Fruit fly (Drosophila melanogaster): Measurements from ENCODE around the gene CG42259.

Gene CG42259

DNA sequence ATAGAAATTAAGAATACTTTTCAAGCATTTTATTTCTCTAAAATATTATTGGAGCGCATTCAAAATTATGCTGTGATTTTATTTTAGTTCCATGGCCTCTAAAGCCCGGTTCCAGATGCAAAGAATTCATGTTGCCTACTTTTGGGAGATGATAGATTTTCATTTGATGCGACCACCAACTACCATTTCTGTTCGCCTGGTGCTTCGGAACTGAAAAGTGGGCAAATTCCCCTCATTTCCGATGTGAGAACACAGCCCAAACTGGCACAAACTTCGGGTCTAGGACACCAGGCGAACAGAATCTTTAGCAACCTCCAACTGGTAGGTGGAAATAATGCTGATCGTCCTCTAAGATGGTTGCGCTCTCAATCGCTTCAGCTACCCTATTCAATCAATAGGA is 17.1 kb downstream of the CG42259 start:
- no peak for TF ChIP-seq noc (tag; optimal IDR thresholded peaks at IDR 0.05)

DNA sequence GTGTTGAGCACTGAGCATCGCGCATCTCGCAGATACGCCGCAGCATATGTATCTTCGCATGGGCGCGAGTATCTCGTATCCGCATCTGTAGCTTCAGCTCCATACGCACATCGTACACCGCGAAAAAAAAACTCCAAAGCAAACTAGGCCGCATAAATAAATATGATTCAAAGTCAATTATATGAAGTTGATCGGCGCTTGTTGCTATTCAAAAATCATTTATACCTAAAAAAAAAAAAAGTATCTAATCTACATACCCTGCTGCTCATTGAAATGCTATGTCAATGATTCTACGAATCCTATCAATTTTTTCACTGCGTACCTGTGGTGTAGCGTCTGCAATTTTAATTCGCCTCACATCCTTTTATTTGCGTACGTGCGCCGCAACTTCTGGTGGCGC is 34.7 kb downstream of the CG42259 start:
- TF ChIP-seq noc (tag; optimal IDR thresholded peaks at IDR 0.05), result no peak

DNA sequence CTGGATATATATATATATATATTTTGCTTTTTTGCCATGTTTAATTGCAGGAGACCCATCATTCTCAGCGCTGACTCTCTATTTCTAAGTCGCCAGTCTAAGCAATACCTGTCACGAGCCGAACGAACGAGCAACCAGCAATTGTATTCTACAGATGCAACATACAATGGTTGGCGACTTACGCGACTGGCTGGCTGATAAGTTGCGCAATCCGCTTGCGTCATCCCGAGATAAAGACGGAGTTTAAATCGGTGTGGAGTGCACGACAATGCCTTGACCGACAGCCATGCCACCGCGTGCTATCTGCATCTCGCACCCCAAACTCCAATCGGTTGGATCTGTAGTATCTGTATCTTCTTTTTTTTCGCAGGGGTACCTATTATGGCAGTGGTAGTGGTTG is 36.4 kb downstream of the CG42259 start:
- no peak for TF ChIP-seq noc (tag; optimal IDR thresholded peaks at IDR 0.05)

DNA sequence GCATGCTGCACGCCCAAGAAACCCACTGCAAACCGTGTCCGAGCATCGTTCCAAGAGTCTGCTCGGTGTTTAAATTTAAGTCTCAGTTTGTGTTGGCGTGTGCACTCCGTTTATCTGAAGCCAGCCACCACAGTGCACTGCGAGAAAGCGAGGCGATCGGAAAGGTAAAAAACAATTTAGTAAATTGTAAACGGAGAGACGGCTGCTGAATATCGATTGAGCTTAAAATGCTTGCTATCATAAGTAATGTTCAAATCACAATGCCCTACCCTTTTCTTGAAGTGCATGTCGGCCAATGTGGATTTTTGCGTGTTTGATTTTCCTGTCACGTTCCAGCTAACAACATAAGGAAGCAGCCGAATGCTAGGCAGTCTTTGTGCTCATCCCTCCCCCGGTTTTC is 37.1 kb downstream of the CG42259 start:
- no peak for TF ChIP-seq noc (tag; optimal IDR thresholded peaks at IDR 0.05)

DNA sequence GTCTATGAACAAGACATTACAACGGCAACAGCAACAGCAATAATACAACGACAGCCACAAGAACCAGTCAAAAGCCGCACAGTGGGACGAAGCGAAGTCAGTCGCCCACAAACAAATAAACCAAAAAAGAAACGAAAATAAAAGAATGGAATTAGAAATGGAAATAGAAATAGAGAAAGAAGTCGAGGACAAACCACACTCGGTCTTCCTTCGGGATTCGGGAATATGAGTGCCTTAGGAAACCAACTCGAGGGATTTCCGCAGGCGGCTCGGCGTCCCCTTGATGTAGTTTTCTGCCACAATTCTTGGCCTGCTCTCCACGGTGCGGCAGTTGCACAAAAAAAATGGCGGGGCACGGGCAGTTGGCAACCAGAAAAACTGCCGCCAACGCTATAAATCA is 44.4 kb downstream of the CG42259 start:
- no peak for TF ChIP-seq noc (tag; optimal IDR thresholded peaks at IDR 0.05)

DNA sequence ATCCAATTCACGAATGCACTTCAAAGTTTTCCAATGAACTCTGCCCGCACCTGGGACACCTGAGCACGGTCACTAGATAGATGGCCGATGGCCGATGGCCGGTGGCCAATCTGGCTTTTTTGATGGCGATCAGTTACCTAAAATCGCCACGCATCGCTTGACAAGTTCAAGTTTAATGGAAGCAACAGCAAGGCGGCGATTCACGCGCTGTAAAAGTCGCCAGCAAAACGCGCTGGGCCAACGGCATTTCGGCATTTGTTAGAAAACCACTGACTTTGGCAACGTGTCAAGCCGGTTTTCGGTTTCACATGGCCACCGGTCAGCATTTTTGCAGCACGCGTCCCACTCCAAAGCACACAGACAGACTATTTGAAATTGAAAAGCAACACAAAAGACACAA is 48.3 kb downstream of the CG42259 start:
- TF ChIP-seq noc (tag; optimal IDR thresholded peaks at IDR 0.05), result no peak
